Worm (Caenorhabditis elegans) whole organism, late embryonic: ENCODE results near the gene K08E4.2.

Experiments used
- elt-2 ChIP-seq: sonication (generic microtip); optimal IDR thresholded peaks from 2 replicates; lab custom pipeline; 2016; ENCODE audit warnings: missing genetic modification reagents, missing genetic modification characterization, missing compliant biosample characterization
- nfya-1 ChIP-seq: sonication (generic microtip); optimal IDR thresholded peaks from 2 replicates; lab custom pipeline; 2017; ENCODE audit warnings: missing genetic modification characterization, mild to moderate bottlenecking, missing compliant biosample characterization, antibody characterized with exemption, moderate library complexity
- rnt-1 ChIP-seq: sonication (generic microtip); optimal IDR thresholded peaks from 2 replicates; lab custom pipeline; 2016; ENCODE audit warnings: missing genetic modification characterization, missing compliant biosample characterization

- TF ChIP-seq rnt-1, result no peak
- no peak for TF ChIP-seq elt-2 (tag; lab: Kevin White, UChicago)
- peak; percentile 38 for TF ChIP-seq nfya-1
Observed at ce11 chrIV:12078907-12079523, 22.6 kb upstream of the K08E4.2 start, which contains the start of gene lex-1.
